Worm (Caenorhabditis elegans) whole organism, L1 larva: Measurements from ENCODE around the gene srd-8.

Experiments
- C04F5.9 ChIP-seq: sonication (generic microtip); optimal IDR thresholded peaks from 2 replicates; lab custom pipeline; 2016; ENCODE audit warnings: missing genetic modification characterization, missing compliant biosample characterization
- C34B4.2 ChIP-seq: sonication (generic microtip); optimal IDR thresholded peaks from 2 replicates; lab custom pipeline; 2017; ENCODE audit warnings: mild to moderate bottlenecking, missing genetic modification characterization, missing compliant biosample characterization
- Y116A8C.19 ChIP-seq: sonication (generic microtip); optimal IDR thresholded peaks from 2 replicates; lab custom pipeline; 2016; ENCODE audit warnings: missing compliant biosample characterization, missing genetic modification characterization, borderline replicate concordance
- ama-1 ChIP-seq: fragments of 150-350 bp; optimal IDR thresholded peaks from 2 replicates; lab custom pipeline; 2014
- ceh-82 ChIP-seq, 3 experiments: fragments of 150-350 bp in 1 of 3; sonication (generic microtip) in 2 of 3; optimal IDR thresholded peaks; 2 replicates each; lab custom pipeline; 2014 to 2017; ENCODE audit warnings: missing biosample characterization in 3 of 3, missing genetic modification characterization in 3 of 3
- dsc-1 ChIP-seq: sonication (generic microtip); optimal IDR thresholded peaks from 2 replicates; lab custom pipeline; 2016; ENCODE audit warnings: mild to moderate bottlenecking, missing genetic modification characterization, missing compliant biosample characterization
- efl-1 ChIP-seq, 4 experiments: fragments of 150-350 bp; optimal IDR thresholded peaks in 3 of 4; peaks in 1 of 4; 1 replicate in 1 of 4; 2 replicates in 3 of 4; lab custom pipeline; 2014; ENCODE audit warnings: missing biosample characterization in 2 of 4, missing genetic modification characterization in 2 of 4, missing genetic modification reagents in 2 of 4
- elt-2 ChIP-seq: sonication (generic microtip); optimal IDR thresholded peaks from 2 replicates; lab custom pipeline; 2016; ENCODE audit warnings: missing genetic modification characterization, mild to moderate bottlenecking, inconsistent platforms, missing compliant biosample characterization, missing genetic modification reagents
- elt-3 ChIP-seq, 6 experiments: fragments of 150-350 bp in 1 of 6; sonication (generic microtip); optimal IDR thresholded peaks; 2 replicates each; lab custom pipeline; 2017 to 2018; ENCODE audit warnings: missing biosample characterization in 6 of 6, missing genetic modification characterization in 6 of 6, inconsistent platforms in 1 of 6
- fkh-4 ChIP-seq: sonication (generic microtip); optimal IDR thresholded peaks from 2 replicates; lab custom pipeline; 2016; ENCODE audit warnings: missing compliant biosample characterization, missing genetic modification characterization, borderline replicate concordance
- hlh-4 ChIP-seq: sonication (generic microtip); optimal IDR thresholded peaks from 2 replicates; lab custom pipeline; 2016; ENCODE audit warnings: mild to moderate bottlenecking, missing genetic modification characterization, missing compliant biosample characterization
- isw-1 ChIP-seq: fragments of 200-800 bp; sonication (Bioruptor generic); IDR thresholded peaks from 2 replicates; pipeline ENCODE4 v1.3.6; 2022; ENCODE audit warnings: missing genetic modification characterization, missing compliant biosample characterization
- jun-1 ChIP-seq: fragments of 150-350 bp; optimal IDR thresholded peaks from 2 replicates; lab custom pipeline; 2014; ENCODE audit warnings: missing biosample characterization, missing genetic modification reagents, missing genetic modification characterization
- lin-14 ChIP-seq: fragments of 200-800 bp; sonication (Bioruptor generic); optimal IDR thresholded peaks from 2 replicates; lab custom pipeline; 2018; ENCODE audit warnings: mild to moderate bottlenecking, missing genetic modification characterization, moderate library complexity, missing compliant biosample characterization
- lin-15B ChIP-seq: fragments of 150-350 bp; sonication (generic microtip); optimal IDR thresholded peaks from 3 replicates; lab custom pipeline; 2014; ENCODE audit warnings: missing biosample characterization, missing genetic modification characterization
- lsy-2 ChIP-seq, 2 experiments: fragments of 150-350 bp; optimal IDR thresholded peaks; 2 replicates each; lab custom pipeline; 2014; ENCODE audit warnings: missing biosample characterization in 2 of 2, missing genetic modification characterization in 2 of 2
- mep-1 ChIP-seq: fragments of 150-350 bp; optimal IDR thresholded peaks from 2 replicates; lab custom pipeline; 2014; ENCODE audit warnings: missing biosample characterization, missing genetic modification characterization
- nhr-12 ChIP-seq: sonication (generic microtip); optimal IDR thresholded peaks from 2 replicates; lab custom pipeline; 2017; ENCODE audit warnings: missing biosample characterization, missing genetic modification characterization
- nhr-20 ChIP-seq: sonication (generic microtip); optimal IDR thresholded peaks from 2 replicates; lab custom pipeline; 2016; ENCODE audit warnings: mild to moderate bottlenecking, missing genetic modification characterization, missing compliant biosample characterization
- nhr-237 ChIP-seq: fragments of 150-350 bp; optimal IDR thresholded peaks from 2 replicates; lab custom pipeline; 2014; ENCODE audit warnings: missing biosample characterization, missing genetic modification characterization
- nhr-71 ChIP-seq: sonication (generic microtip); optimal IDR thresholded peaks from 2 replicates; lab custom pipeline; 2016; ENCODE audit warnings: mild to moderate bottlenecking, missing genetic modification characterization, moderate library complexity, missing compliant biosample characterization
- nhr-85 ChIP-seq: sonication (generic microtip); peaks from one replicate; lab custom pipeline; 2016; ENCODE audit warnings: missing genetic modification characterization, inconsistent platforms, missing compliant biosample characterization
- nhr-90 ChIP-seq: sonication (generic microtip); optimal IDR thresholded peaks from 2 replicates; lab custom pipeline; 2016; ENCODE audit warnings: mild to moderate bottlenecking, missing genetic modification characterization, missing compliant biosample characterization; ENCODE audit not compliant: poor library complexity
- snpc-4 ChIP-seq: fragments of 150-350 bp; optimal IDR thresholded peaks from 2 replicates; lab custom pipeline; 2014; ENCODE audit warnings: missing biosample characterization, missing genetic modification characterization
- sptf-1 ChIP-seq: fragments of 150-350 bp; optimal IDR thresholded peaks from 2 replicates; lab custom pipeline; 2014; ENCODE audit warnings: missing biosample characterization, missing genetic modification characterization
- sup-37 ChIP-seq: fragments of 200-800 bp; sonication (Bioruptor generic); optimal IDR thresholded peaks from 2 replicates; lab custom pipeline; 2018; ENCODE audit warnings: mild to moderate bottlenecking, missing genetic modification characterization, missing compliant biosample characterization
- tbx-2 ChIP-seq: sonication (generic microtip); optimal IDR thresholded peaks from 2 replicates; lab custom pipeline; 2016; ENCODE audit warnings: missing genetic modification characterization, missing compliant biosample characterization
- tlp-1 ChIP-seq: fragments of 150-350 bp; optimal IDR thresholded peaks from 2 replicates; lab custom pipeline; 2014; ENCODE audit warnings: missing biosample characterization, missing genetic modification characterization
- unc-30 ChIP-seq: sonication (generic microtip); optimal IDR thresholded peaks from 2 replicates; lab custom pipeline; 2017; ENCODE audit warnings: missing biosample characterization, missing genetic modification characterization
- xbp-1 ChIP-seq: sonication (generic microtip); optimal IDR thresholded peaks from 2 replicates; lab custom pipeline; 2016; ENCODE audit warnings: missing genetic modification characterization, missing compliant biosample characterization
- zag-1 ChIP-seq: fragments of 150-350 bp; optimal IDR thresholded peaks from 2 replicates; lab custom pipeline; 2014; ENCODE audit warnings: missing biosample characterization, missing genetic modification characterization

The srd-8 gene

DNA sequence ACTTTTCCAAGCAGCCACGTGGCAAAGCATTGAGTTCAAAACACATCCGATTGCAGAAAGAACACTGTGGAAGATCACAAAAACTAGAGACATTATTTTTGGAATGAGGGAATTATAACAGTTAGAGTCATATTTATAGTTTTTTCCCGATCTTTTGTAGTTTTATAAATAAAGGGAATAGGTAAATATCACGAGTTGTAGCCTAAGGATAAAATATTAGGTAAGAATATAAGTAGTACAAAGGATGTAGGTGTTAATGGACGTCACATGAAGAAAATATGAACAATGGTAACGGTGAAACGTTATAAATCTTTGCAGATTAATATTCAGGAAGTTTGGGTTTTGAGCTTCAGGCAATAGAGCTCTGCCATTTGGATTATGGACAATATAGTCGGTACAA lies 29.0 kb upstream of the srd-8 start, which contains the start of gene srd-5:
srd-5 (minus strand) TSS at position 101 of the 400 bp plus-strand sequence.
- TF ChIP-seq zag-1 (tag; lab: Kevin White, UChicago) (no peak), jun-1 (no peak), C34B4.2 (tag; lab: Kevin White, UChicago) (no peak), nhr-71 (tag; lab: Kevin White, UChicago) (no peak), fkh-4 (tag; lab: Kevin White, UChicago) (no peak), C04F5.9 (tag; lab: Kevin White, UChicago) (no peak), hlh-4 (tag; lab: Kevin White, UChicago) (no peak), snpc-4 (tag; lab: Kevin White, UChicago) (no peak), xbp-1 (tag; lab: Kevin White, UChicago) (no peak), nhr-20 (tag; lab: Kevin White, UChicago) (no peak), isw-1 (GFP tag; lab: Robert Waterston, UW) (no peak), dsc-1 (tag; lab: Kevin White, UChicago) (no peak), lin-15B (tag; lab: Kevin White, UChicago) (no peak), unc-30 (no peak), tlp-1 (tag; lab: Kevin White, UChicago) (no peak), sptf-1 (tag; lab: Kevin White, UChicago) (no peak), nhr-90 (tag; lab: Kevin White, UChicago) (no peak)

DNA sequence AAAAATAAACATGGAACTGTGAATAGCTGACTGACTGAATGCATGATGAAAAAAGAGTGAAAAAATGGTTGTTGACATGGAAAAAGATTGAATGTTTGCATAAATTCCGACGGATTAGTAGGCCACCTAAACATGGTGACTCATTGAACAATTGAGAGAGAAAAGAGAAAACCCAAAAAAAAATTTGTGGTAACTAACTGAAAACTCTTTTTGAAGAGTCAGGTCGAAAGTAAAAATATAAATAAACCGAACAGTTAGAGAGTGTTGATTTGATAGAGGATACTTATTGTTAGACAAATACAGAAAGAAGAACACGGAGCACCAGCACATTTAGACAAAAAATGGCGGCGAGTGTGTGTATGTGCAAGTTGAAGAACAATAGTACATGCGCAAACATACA lies 25.9 kb upstream of the srd-8 start:
- TF ChIP-seq sup-37 (GFP tag; lab: Kevin White, UChicago) (no peak), efl-1 (optimal IDR thresholded peaks at IDR 0.05; lab: Kevin White, UChicago) (no peak), efl-1 (GFP tag; optimal IDR thresholded peaks at IDR 0.05 in 1 of 2; lab: Kevin White, UChicago) (no peak), elt-3 (tag; optimal IDR thresholded peaks at IDR 0.05; lab: Kevin White, UChicago) (no peak), snpc-4 (tag; lab: Kevin White, UChicago) (no peak), Y116A8C.19 (no peak), nhr-12 (tag; lab: Kevin White, UChicago) (no peak), lsy-2 (tag; optimal IDR thresholded peaks at IDR 0.05; lab: Kevin White, UChicago) (no peak), nhr-85 (tag; lab: Kevin White, UChicago) (peak; percentile 57), ama-1 (lab: Kevin White, UChicago) (no peak)

DNA sequence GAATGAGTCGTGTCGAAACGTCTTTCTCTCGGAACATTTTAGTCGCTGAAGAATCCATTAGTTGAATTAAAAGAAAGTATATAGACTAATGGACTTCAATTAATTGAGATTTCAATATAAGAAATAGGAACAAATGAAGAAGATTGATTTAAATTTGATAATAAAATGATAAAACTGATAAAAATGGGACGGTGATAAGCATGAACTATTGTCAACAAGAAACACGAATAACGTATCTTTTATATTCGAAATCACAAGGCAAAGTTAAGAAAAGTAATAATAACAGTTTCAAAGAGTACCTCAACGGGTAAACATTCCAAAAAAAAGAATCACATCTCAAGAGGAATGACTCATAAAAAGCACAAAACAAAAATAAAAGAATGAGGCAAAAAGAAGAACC lies 24.0 kb upstream of the srd-8 start, which contains the start of gene T19E7.6:
T19E7.6 (minus strand) TSS at position 45 of the 400 bp plus-strand sequence.
- TF ChIP-seq nhr-237 (tag; lab: Kevin White, UChicago), result no peak
- peak in 1 of 6 experiments; percentile 45 for TF ChIP-seq elt-3 (tag; optimal IDR thresholded peaks at IDR 0.05; lab: Kevin White, UChicago)

DNA sequence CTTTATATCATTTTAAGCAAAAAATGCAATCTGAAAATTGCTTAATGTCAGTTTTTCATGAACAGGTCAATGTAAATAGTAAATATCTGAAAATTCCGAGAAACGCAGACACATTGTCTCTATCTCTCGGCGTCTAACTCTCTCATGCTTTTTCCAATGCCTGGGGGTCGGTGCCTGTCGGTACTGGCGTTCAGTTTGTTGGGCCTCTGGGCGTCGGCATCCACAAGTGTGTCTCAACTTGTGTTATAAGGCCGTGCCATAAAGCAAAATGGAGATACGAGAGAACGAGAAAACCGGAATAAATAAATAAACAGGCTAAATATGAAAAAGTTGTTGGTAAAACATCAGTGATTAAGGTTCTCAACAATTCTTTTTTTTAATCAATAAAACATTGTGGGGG lies 21.8 kb upstream of the srd-8 start:
- TF ChIP-seq ceh-82 (tag; optimal IDR thresholded peaks at IDR 0.05; lab: Kevin White, UChicago) (peak in 1 of 3 experiments; percentile 4), efl-1 (optimal IDR thresholded peaks at IDR 0.05; lab: Kevin White, UChicago) (no peak), efl-1 (GFP tag; optimal IDR thresholded peaks at IDR 0.05 in 1 of 2; lab: Kevin White, UChicago) (no peak), tbx-2 (tag; lab: Kevin White, UChicago) (no peak), lin-14 (GFP tag; lab: Kevin White, UChicago) (peak; percentile 57), C04F5.9 (tag; lab: Kevin White, UChicago) (no peak), mep-1 (tag; lab: Kevin White, UChicago) (peak; percentile 39), snpc-4 (tag; lab: Kevin White, UChicago) (no peak)

DNA sequence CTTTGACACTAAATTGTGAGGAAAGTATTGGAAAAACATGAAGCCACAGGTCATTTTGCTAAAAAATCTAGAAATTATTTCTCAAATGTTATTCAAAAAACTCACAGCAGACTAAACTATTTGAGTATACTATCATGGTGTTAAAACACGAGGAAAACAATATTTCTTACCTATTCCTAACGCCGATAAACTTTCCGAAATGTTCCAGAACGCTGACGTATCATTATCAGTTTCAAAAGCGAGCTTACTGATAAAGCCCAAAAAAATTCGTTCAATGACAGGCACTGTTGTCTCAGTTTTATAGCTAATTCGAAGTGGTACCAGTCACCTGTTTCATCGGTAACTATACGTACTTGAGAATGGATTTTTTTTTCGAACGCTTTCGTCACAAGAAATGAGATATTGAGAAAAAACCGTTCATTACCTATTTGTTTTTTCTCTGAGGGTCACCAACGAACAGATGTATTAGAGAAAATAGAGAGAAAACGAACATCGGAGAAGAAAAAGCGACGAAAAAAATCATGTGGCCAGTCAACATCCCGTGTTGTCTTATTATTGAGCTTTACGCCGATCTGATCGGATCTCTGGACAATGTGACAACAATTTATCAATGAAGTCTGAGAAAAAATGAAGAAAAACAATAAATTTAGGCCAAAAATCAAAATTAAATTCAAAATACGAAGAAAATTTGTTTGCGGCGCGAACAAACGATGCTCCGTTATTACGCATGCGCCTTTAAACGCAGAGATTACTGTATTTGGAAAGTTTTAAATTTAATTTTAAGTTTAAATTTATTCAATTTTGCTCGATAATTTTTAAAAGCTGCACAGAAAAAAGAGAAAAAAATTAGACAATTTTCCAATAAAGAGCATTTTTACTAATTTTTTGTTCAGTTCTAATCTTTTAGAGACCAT lies 21.0 kb upstream of the srd-8 start:
- TF ChIP-seq elt-2 (tag; lab: Kevin White, UChicago) (peak; percentile 40), nhr-71 (tag; lab: Kevin White, UChicago) (peak; percentile 12), tbx-2 (tag; lab: Kevin White, UChicago) (no peak)
- TF ChIP-seq, all 84 proteins: peak for 2
